Worm (Caenorhabditis elegans) whole organism, young adult: ENCODE results near the gene cest-4.

ENCODE experiments used
- rcor-1 ChIP-seq: fragments of 200-800 bp; sonication (Bioruptor generic); IDR thresholded peaks from 2 replicates; pipeline ENCODE4 v1.3.6; 2022; ENCODE audit warnings: missing genetic modification reagents, missing genetic modification characterization, missing compliant biosample characterization
- ztf-26 ChIP-seq: sonication (generic microtip); optimal IDR thresholded peaks from 2 replicates; lab custom pipeline; 2017; ENCODE audit warnings: missing genetic modification characterization, missing compliant biosample characterization

cest-4 gene

DNA sequence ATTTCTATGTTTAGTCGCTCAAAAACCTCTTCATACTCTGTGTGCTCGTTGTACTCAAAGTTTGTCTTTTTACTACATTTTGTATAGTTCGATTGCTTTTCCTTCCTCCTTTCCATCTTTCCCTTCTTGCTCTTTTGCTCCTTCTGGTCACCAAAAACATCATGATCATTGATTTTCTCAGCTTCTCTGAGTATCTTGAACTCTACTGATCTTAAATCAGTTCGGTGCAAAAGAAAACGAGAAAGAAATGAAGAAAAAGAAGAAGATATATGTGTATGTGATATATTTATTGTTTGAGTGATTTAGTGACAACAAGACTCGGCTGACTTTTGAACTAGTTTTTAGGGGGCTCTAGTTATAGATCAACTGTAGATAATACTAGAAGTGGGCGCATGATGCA is 52.0 kb downstream of the cest-4 start (continued):
- TF ChIP-seq ztf-26 (tag; lab: Kevin White, UChicago) (no peak), rcor-1 (GFP tag; lab: Robert Waterston, UW) (no peak)
